Worm (Caenorhabditis elegans) whole organism, L1 larva: ENCODE results near the gene tre-2.

Experiments
- aha-1 ChIP-seq: fragments of 150-350 bp; optimal IDR thresholded peaks from 2 replicates; lab custom pipeline; 2014; ENCODE audit warnings: missing biosample characterization, missing genetic modification characterization
- ceh-90 ChIP-seq: sonication (generic microtip); optimal IDR thresholded peaks from 2 replicates; lab custom pipeline; 2016; ENCODE audit warnings: missing genetic modification characterization, missing compliant biosample characterization
- dpl-1 ChIP-seq, 3 experiments: fragments of 150-350 bp in 2 of 3; sonication (generic microtip) in 1 of 3; optimal IDR thresholded peaks; 2 replicates each; lab custom pipeline; 2014 to 2017; ENCODE audit warnings: missing biosample characterization in 3 of 3, missing genetic modification characterization in 3 of 3, missing genetic modification reagents in 3 of 3
- irx-1 ChIP-seq: sonication (generic microtip); optimal IDR thresholded peaks from 2 replicates; lab custom pipeline; 2016; ENCODE audit warnings: missing genetic modification characterization, missing compliant biosample characterization
- nhr-84 ChIP-seq: sonication (generic microtip); optimal IDR thresholded peaks from 2 replicates; lab custom pipeline; 2017; ENCODE audit warnings: missing biosample characterization, missing genetic modification characterization
- unc-62 ChIP-seq: fragments of 150-350 bp; optimal IDR thresholded peaks from 2 replicates; lab custom pipeline; 2014; ENCODE audit warnings: missing biosample characterization, missing genetic modification reagents, missing genetic modification characterization

- TF ChIP-seq nhr-84 (tag; lab: Kevin White, UChicago) = no peak
- TF ChIP-seq unc-62 (GFP tag; lab: Kevin White, UChicago) = no peak
- TF ChIP-seq ceh-90 (tag; lab: Kevin White, UChicago) = no peak
- no peak for TF ChIP-seq dpl-1 (GFP tag; optimal IDR thresholded peaks at IDR 0.05; lab: Kevin White, UChicago)
- TF ChIP-seq aha-1 = no peak
- no peak for TF ChIP-seq irx-1 (tag; lab: Kevin White, UChicago)
Observed at ce11 chrIV:6904606-6905005, 21.4 kb upstream of the tre-2 start.
